Worm (Caenorhabditis elegans): ENCODE results near the gene F27D9.13.

DNA sequence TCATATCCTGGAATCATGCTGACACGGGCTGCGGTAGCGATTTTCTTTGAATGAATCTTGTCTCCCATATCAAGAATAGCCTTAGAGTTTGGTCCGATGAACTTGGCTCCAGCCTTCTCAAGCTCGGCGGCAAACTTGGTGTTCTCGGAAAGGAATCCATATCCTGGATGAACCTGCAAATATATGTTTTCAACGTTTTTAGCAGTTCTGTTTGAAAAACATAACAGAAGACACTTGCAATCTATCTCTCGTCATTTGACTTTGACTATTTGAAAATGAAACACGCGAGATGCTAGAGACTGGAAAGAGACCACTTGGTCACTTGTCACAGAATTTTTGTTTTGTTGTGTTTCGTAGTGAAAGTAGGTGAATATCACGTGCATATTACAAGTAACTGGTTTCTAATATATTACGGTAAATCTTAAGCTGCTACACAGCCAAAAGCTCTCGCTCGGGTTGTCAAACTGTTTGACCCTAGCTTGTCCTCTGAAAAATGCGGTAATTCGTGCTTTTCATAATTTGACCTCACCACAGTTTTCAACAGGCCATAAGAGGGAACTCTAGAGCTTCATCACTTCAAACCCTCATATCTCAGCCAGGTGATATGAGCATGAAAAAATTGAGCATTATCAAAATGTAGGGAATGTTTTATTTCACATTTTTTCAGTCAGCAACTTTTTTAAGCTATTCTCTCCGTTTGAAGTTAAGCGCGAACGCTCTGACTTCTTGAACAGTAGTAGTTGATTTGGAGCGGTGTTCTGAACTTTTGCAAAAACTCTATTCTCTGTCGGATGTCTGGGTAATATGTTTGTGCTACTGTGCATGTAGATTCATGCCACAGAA is 7.4 kb downstream of the F27D9.13 start:
- no peak for TF ChIP-seq nhr-237 (tag; optimal IDR thresholded peaks at IDR 0.05)
- TF ChIP-seq dmd-6 (GFP tag; IDR thresholded peaks at IDR 0.05): no peak
- TF ChIP-seq Y105C5A.15 (GFP tag; IDR thresholded peaks at IDR 0.05): no peak
- no peak for TF ChIP-seq unc-130 (GFP tag; optimal IDR thresholded peaks at IDR 0.05)
- no peak for TF ChIP-seq ces-1 (GFP tag; optimal IDR thresholded peaks at IDR 0.05)

Data from whole organism, L4 larva.